Worm (Caenorhabditis elegans): ENCODE results near the gene elo-8.
A peak's percentile ranks its signal among the peaks of the same experiment; 100 is the strongest.

Gene elo-8

DNA sequence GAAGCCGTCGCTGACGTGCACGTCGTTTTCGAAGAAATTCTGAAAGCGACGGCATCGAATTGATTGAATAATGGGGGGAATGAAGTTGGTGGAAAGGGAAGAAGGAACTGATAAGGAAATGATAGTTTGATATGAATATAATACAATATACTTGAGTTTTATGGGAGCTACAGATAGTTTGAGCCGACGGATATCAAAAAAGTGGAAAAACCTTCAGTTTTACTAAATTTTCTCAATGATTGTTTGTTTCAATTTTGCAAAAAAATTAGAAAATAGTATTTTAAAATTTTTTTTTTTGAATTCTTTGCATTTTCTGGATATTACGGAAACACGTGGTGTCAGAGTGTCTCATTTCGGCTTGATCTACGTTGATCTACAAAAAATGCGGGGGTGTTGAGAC lies 38.9 kb upstream of the elo-8 start, which contains the start of gene obr-1:
Gene obr-1 (minus strand): TSS at position 101 of the 400 bp plus-strand sequence.
- TF ChIP-seq fax-1 (tag; optimal IDR thresholded peaks at IDR 0.05) (no peak), dmd-4 (tag; optimal IDR thresholded peaks at IDR 0.05; ENCODE audit: borderline replicate concordance) (no peak), ceh-45 (GFP tag; IDR thresholded peaks at IDR 0.05) (no peak), elt-2 (tag; optimal IDR thresholded peaks at IDR 0.05) (no peak), pag-3 (tag; optimal IDR thresholded peaks at IDR 0.05; ENCODE audit: borderline replicate concordance) (no peak), zip-5 (tag; optimal IDR thresholded peaks at IDR 0.05) (no peak), ceh-24 (tag; optimal IDR thresholded peaks at IDR 0.05) (no peak), madf-2 (tag; optimal IDR thresholded peaks at IDR 0.05) (no peak), ets-4 (tag; optimal IDR thresholded peaks at IDR 0.05) (no peak), ceh-48 (tag; optimal IDR thresholded peaks at IDR 0.05) (no peak), pqm-1 (tag; optimal IDR thresholded peaks at IDR 0.05) (no peak), dve-1 (tag; optimal IDR thresholded peaks at IDR 0.05) (no peak), ceh-2 (tag; optimal IDR thresholded peaks at IDR 0.05) (no peak), hlh-30 (tag; optimal IDR thresholded peaks at IDR 0.05; ENCODE audit: insufficient read depth) (no peak), hlh-6 (tag; optimal IDR thresholded peaks at IDR 0.05) (no peak)

- TF ChIP-seq pha-4 (tag; optimal IDR thresholded peaks at IDR 0.05) (no peak), ceh-9 (tag; optimal IDR thresholded peaks at IDR 0.05) (no peak), K02D7.2 (tag; optimal IDR thresholded peaks at IDR 0.05) (no peak), madf-2 (tag; optimal IDR thresholded peaks at IDR 0.05) (no peak), ceh-14 (tag; optimal IDR thresholded peaks at IDR 0.05) (no peak), ztf-16 (tag; optimal IDR thresholded peaks at IDR 0.05) (no peak), ama-1 (optimal IDR thresholded peaks at IDR 0.05) (no peak)
Measured at ce11 chrIII:11269206-11269605, 37.3 kb upstream of the elo-8 start.

DNA sequence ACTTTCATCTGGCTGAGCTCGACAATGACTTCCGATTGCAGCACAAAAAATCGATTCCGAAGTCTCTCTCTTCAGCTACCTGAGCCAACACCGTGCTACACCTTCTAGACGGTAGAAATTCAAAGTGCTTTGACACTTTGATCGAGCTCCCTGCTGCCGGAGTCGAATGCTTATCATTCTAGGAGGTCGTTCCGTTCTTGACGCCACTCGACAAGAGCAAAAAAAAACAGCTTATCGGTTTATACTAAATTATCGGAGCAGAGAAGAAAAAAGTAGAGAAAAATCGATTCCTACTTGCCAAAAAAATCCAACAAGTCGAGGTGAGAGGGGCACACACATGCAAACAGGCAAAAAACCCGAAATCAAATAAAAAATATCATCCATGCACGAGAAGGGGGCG lies 36.7 kb upstream of the elo-8 start:
- TF ChIP-seq Y22D7AL.16 (tag; optimal IDR thresholded peaks at IDR 0.05) (no peak), ztf-16 (tag; optimal IDR thresholded peaks at IDR 0.05) (no peak), tbx-7 (tag; optimal IDR thresholded peaks at IDR 0.05) (no peak), pha-2 (tag; optimal IDR thresholded peaks at IDR 0.05) (no peak), lim-6 (tag; optimal IDR thresholded peaks at IDR 0.05) (no peak), fax-1 (tag; optimal IDR thresholded peaks at IDR 0.05) (no peak), ceh-24 (tag; optimal IDR thresholded peaks at IDR 0.05) (no peak), dve-1 (tag; optimal IDR thresholded peaks at IDR 0.05) (no peak), ceh-6 (GFP tag; optimal IDR thresholded peaks at IDR 0.05) (no peak), elt-4 (tag; optimal IDR thresholded peaks at IDR 0.05) (no peak), ceh-18 (tag; optimal IDR thresholded peaks at IDR 0.05) (no peak), ceh-9 (tag; optimal IDR thresholded peaks at IDR 0.05) (no peak), odd-2 (tag; optimal IDR thresholded peaks at IDR 0.05) (no peak), ref-2 (tag; optimal IDR thresholded peaks at IDR 0.05) (no peak), pros-1 (tag; optimal IDR thresholded peaks at IDR 0.05) (no peak)

ce11 chrIII:11267372-11267771 lies 35.5 kb upstream of the elo-8 start:
- TF ChIP-seq F13H6.1 (tag; optimal IDR thresholded peaks at IDR 0.05) (no peak), ref-2 (tag; optimal IDR thresholded peaks at IDR 0.05) (peak; percentile 23), elt-2 (tag; optimal IDR thresholded peaks at IDR 0.05) (peak; percentile 62), ztf-16 (tag; optimal IDR thresholded peaks at IDR 0.05) (no peak), hlh-30 (tag; optimal IDR thresholded peaks at IDR 0.05; ENCODE audit: insufficient read depth) (no peak)

DNA sequence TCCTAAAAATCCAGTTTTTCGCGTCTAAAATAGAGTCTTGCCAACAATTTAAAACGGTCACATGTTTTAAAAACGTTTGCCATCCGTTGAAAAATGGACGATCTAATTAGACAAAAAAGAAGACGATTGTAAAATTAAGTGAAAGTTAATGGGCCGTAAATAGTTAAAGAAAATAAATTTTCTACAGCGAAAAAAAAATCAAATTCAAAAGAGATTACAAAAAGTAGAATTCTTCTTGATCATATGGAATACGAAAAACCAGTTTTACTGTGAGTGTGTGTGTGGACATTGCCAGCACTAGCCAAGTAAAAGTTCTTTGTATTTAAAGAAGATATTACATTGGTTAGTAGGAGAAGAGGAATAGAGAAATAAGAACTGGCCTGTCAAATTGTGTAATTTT lies 30.2 kb upstream of the elo-8 start:
- TF ChIP-seq hlh-30 (tag; optimal IDR thresholded peaks at IDR 0.05; ENCODE audit: insufficient read depth) (no peak), K02D7.2 (tag; optimal IDR thresholded peaks at IDR 0.05) (no peak), pat-9 (tag; optimal IDR thresholded peaks at IDR 0.05) (no peak), hlh-6 (tag; optimal IDR thresholded peaks at IDR 0.05) (no peak), F13H6.1 (tag; optimal IDR thresholded peaks at IDR 0.05) (no peak), ttx-3 (tag; optimal IDR thresholded peaks at IDR 0.05) (no peak), dmd-4 (tag; optimal IDR thresholded peaks at IDR 0.05; ENCODE audit: borderline replicate concordance) (no peak), gmeb-2 (tag; optimal IDR thresholded peaks at IDR 0.05) (no peak), tbx-7 (tag; optimal IDR thresholded peaks at IDR 0.05) (no peak)
